Worm (Caenorhabditis elegans) whole organism, L4/young adult: ENCODE data around the gene melo-1.

Experiments
- W03F9.2 ChIP-seq: fragments of 150-350 bp; optimal IDR thresholded peaks from 2 replicates; lab custom pipeline; 2014; ENCODE audit warnings: missing biosample characterization, missing genetic modification characterization
- dao-5 ChIP-seq: sonication (generic microtip); optimal IDR thresholded peaks from 2 replicates; lab custom pipeline; 2016; ENCODE audit warnings: missing genotype, missing genetic modification characterization, moderate library complexity, missing compliant biosample characterization
- him-1 ChIP-seq: sonication (generic microtip); optimal IDR thresholded peaks from 2 replicates; lab custom pipeline; 2016; ENCODE audit warnings: missing genotype, missing genetic modification reagents, missing genetic modification characterization, missing compliant biosample characterization

The melo-1 gene

ce11 chrIV:14786374-14787136 is at the start of gene melo-1:
melo-1 (plus strand) TSS chrIV:14787031.
- TF ChIP-seq W03F9.2 (tag; lab: Kevin White, UChicago) (no peak), dao-5 (tag; lab: Kevin White, UChicago) (no peak), him-1 (tag; lab: Kevin White, UChicago) (peak; percentile 44)

ce11 chrIV:14741926-14742325 is 44.9 kb upstream of the melo-1 start:
- no peak for TF ChIP-seq him-1 (tag; lab: Kevin White, UChicago)
- no peak for TF ChIP-seq W03F9.2 (tag; lab: Kevin White, UChicago)
- no peak for TF ChIP-seq dao-5 (tag; lab: Kevin White, UChicago)

ce11 chrIV:14754912-14755311 is 31.9 kb upstream of the melo-1 start, which contains the start of gene Y57G11C.499:
Y57G11C.499 (minus strand) TSS chrIV:14754934.
- TF ChIP-seq W03F9.2 (tag; lab: Kevin White, UChicago) = no peak
- no peak for TF ChIP-seq him-1 (tag; lab: Kevin White, UChicago)
- no peak for TF ChIP-seq dao-5 (tag; lab: Kevin White, UChicago)

- TF ChIP-seq him-1 (tag; lab: Kevin White, UChicago) (no peak), W03F9.2 (tag; lab: Kevin White, UChicago) (no peak), dao-5 (tag; lab: Kevin White, UChicago) (no peak)
Measured at ce11 chrIV:14757786-14758185, 29.0 kb upstream of the melo-1 start.

- TF ChIP-seq W03F9.2 (tag; lab: Kevin White, UChicago) = no peak
- no peak for TF ChIP-seq dao-5 (tag; lab: Kevin White, UChicago)
- TF ChIP-seq him-1 (tag; lab: Kevin White, UChicago) = no peak
Measured at ce11 chrIV:14759662-14760061, 27.2 kb upstream of the melo-1 start.

- TF ChIP-seq him-1 (tag; lab: Kevin White, UChicago) (no peak), W03F9.2 (tag; lab: Kevin White, UChicago) (no peak), dao-5 (tag; lab: Kevin White, UChicago) (no peak)
Measured at ce11 chrIV:14760845-14761244, 26.0 kb upstream of the melo-1 start, which contains the start of gene ptp-5.2. ptp-5.2 (minus strand) TSS chrIV:14760945.

ce11 chrIV:14763938-14764718 is 22.7 kb upstream of the melo-1 start:
- TF ChIP-seq dao-5 (tag; lab: Kevin White, UChicago) = no peak
- no peak for TF ChIP-seq him-1 (tag; lab: Kevin White, UChicago)
- no peak for TF ChIP-seq W03F9.2 (tag; lab: Kevin White, UChicago)

- TF ChIP-seq W03F9.2 (tag; lab: Kevin White, UChicago) (peak; percentile 33), dao-5 (tag; lab: Kevin White, UChicago) (no peak)
Measured at ce11 chrIV:14764719-14765173, 22.1 kb upstream of the melo-1 start.

- TF ChIP-seq him-1 (tag; lab: Kevin White, UChicago) = no peak
- TF ChIP-seq W03F9.2 (tag; lab: Kevin White, UChicago) = no peak
- no peak for TF ChIP-seq dao-5 (tag; lab: Kevin White, UChicago)
Measured at ce11 chrIV:14765336-14765735, 21.5 kb upstream of the melo-1 start, which contains the start of gene Y57G11C.5. Y57G11C.5 (minus strand) TSS chrIV:14765436.

- TF ChIP-seq him-1 (tag; lab: Kevin White, UChicago) (no peak), dao-5 (tag; lab: Kevin White, UChicago) (no peak), W03F9.2 (tag; lab: Kevin White, UChicago) (no peak)
Measured at ce11 chrIV:14766382-14766781, 20.4 kb upstream of the melo-1 start, which contains the start of gene vti-1. vti-1 (minus strand) TSS chrIV:14766665.

- peak; percentile 89 for TF ChIP-seq W03F9.2 (tag; lab: Kevin White, UChicago)
- TF ChIP-seq him-1 (tag; lab: Kevin White, UChicago) = peak; percentile 41
- TF ChIP-seq dao-5 (tag; lab: Kevin White, UChicago) = no peak
Measured at ce11 chrIV:14767693-14768251, 19.1 kb upstream of the melo-1 start, which contains the start of the genes mrps-7 and Y57G11C.3. mrps-7 (minus strand) TSS chrIV:14767730. Y57G11C.3 (plus strand) TSS chrIV:14768201.

ce11 chrIV:14769218-14769835 is 17.5 kb upstream of the melo-1 start, which contains the start of gene Y57G11C.43:
Y57G11C.43 (plus strand) TSS chrIV:14769441.
- TF ChIP-seq W03F9.2 (tag; lab: Kevin White, UChicago) (no peak), him-1 (tag; lab: Kevin White, UChicago) (no peak), dao-5 (tag; lab: Kevin White, UChicago) (no peak)
